Fruit fly (Drosophila melanogaster): ENCODE measurements around the gene Gel.

Gel gene

dm6 chr3R:4266470-4266869, 31.5 kb downstream of the Gel start, which contains the start of gene CG1092:
CG1092 (plus strand) TSS chr3R:4266770.
- TF ChIP-seq Eip78C (GFP tag) (peak; percentile 52), Eip75B (GFP tag; optimal IDR thresholded peaks at IDR 0.05) (no peak), CG32006 (GFP tag; optimal IDR thresholded peaks at IDR 0.05) (peak; percentile 35)

dm6 chr3R:4268339-4268738, 33.3 kb downstream of the Gel start:
- TF ChIP-seq svp (GFP tag) = peak; percentile 10
- no peak for TF ChIP-seq CG16779 (tag; optimal IDR thresholded peaks at IDR 0.05)

dm6 chr3R:4277828-4278227, 42.8 kb downstream of the Gel start, which contains the start of gene flip:
flip (minus strand) TSS chr3R:4277928.
- TF ChIP-seq Eip78C (GFP tag) (no peak), CG6854 (GFP tag; optimal IDR thresholded peaks at IDR 0.05) (no peak), Hr4 (GFP tag; optimal IDR thresholded peaks at IDR 0.05) (no peak), CG11294 (GFP tag; IDR thresholded peaks at IDR 0.05) (no peak), dac (GFP tag; optimal IDR thresholded peaks at IDR 0.05) (no peak), CG3919 (GFP tag; optimal IDR thresholded peaks at IDR 0.05) (no peak), Lpt (GFP tag; optimal IDR thresholded peaks at IDR 0.05) (no peak), esn (GFP tag; optimal IDR thresholded peaks at IDR 0.05) (no peak), CG9139 (GFP tag; optimal IDR thresholded peaks at IDR 0.05) (no peak), CG10669 (GFP tag; optimal IDR thresholded peaks at IDR 0.05) (no peak), CG6808 (GFP tag; optimal IDR thresholded peaks at IDR 0.05) (no peak), Met (GFP tag; optimal IDR thresholded peaks at IDR 0.05) (no peak), CG10631 (GFP tag; optimal IDR thresholded peaks at IDR 0.05) (no peak), Smox (GFP tag; optimal IDR thresholded peaks at IDR 0.05) (no peak), Hr38 (GFP tag; optimal IDR thresholded peaks at IDR 0.05) (no peak), Eip75B (GFP tag; optimal IDR thresholded peaks at IDR 0.05) (no peak), CG6276 (GFP tag; optimal IDR thresholded peaks at IDR 0.05) (no peak), Ets21C (GFP tag; optimal IDR thresholded peaks at IDR 0.05) (no peak), Sox102F (GFP tag; optimal IDR thresholded peaks at IDR 0.05) (no peak), spab (GFP tag; optimal IDR thresholded peaks at IDR 0.05) (no peak)

dm6 chr3R:4280062-4280461, 45.0 kb downstream of the Gel start, which contains the start of gene cpx:
cpx (plus strand) TSS chr3R:4280221.
- peak; percentile 71 for TF ChIP-seq achi (GFP tag; optimal IDR thresholded peaks at IDR 0.05)
- no peak for TF ChIP-seq CG34406 (GFP tag; optimal IDR thresholded peaks at IDR 0.05)

- TF ChIP-seq CG10631 (GFP tag; optimal IDR thresholded peaks at IDR 0.05) = no peak
- TF ChIP-seq eg (GFP tag; IDR thresholded peaks at IDR 0.05) = 0 out of 3 replicates have a peak, but pooled peaks have one; percentile 8
- peak; percentile 77 for TF ChIP-seq svp (GFP tag)
- TF ChIP-seq vri (GFP tag; optimal IDR thresholded peaks at IDR 0.05) = peak; percentile 21
- TF ChIP-seq Eip78C (GFP tag) = peak; percentile 39
Measured at dm6 chr3R:4281119-4281861, 46.3 kb downstream of the Gel start.

dm6 chr3R:4282207-4282606, 47.2 kb downstream of the Gel start:
- TF ChIP-seq CG8119 (GFP tag; IDR thresholded peaks at IDR 0.05) (no peak), CG4318 (GFP tag; optimal IDR thresholded peaks at IDR 0.05) (no peak), Sox15 (GFP tag; optimal IDR thresholded peaks at IDR 0.05) (no peak), eg (GFP tag; IDR thresholded peaks at IDR 0.05) (no peak), Lpt (GFP tag; optimal IDR thresholded peaks at IDR 0.05) (no peak), CG6854 (GFP tag; optimal IDR thresholded peaks at IDR 0.05) (no peak), CG7368 (GFP tag; optimal IDR thresholded peaks at IDR 0.05) (no peak), Sox102F (GFP tag; optimal IDR thresholded peaks at IDR 0.05) (no peak), Eip75B (GFP tag; optimal IDR thresholded peaks at IDR 0.05) (no peak), net (GFP tag; optimal IDR thresholded peaks at IDR 0.05) (no peak), acj6 (GFP tag; optimal IDR thresholded peaks at IDR 0.05) (no peak), cyc (GFP tag; optimal IDR thresholded peaks at IDR 0.05) (no peak), Met (GFP tag; optimal IDR thresholded peaks at IDR 0.05) (no peak), CG3032 (tag; optimal IDR thresholded peaks at IDR 0.05) (no peak)

Data from whole organism, prepupa.